Fruit fly (Drosophila melanogaster): ENCODE measurements around the gene Tbh.

Tbh gene

dm6 chrX:7970396-7970795 is 25.1 kb upstream of the Tbh start (continued):
- TF ChIP-seq ken (GFP tag; IDR thresholded peaks at IDR 0.05) (0 out of 3 replicates have a peak, but pooled peaks have one; percentile 25), lilli (GFP tag; optimal IDR thresholded peaks at IDR 0.05) (peak; percentile 68), CG10431 (GFP tag; optimal IDR thresholded peaks at IDR 0.05) (no peak), row (GFP tag; IDR thresholded peaks at IDR 0.05) (peak; percentile 76), fd102C (GFP tag; optimal IDR thresholded peaks at IDR 0.05) (no peak), dmrt11E (tag; optimal IDR thresholded peaks at IDR 0.05) (peak; percentile 40), cato (GFP tag; optimal IDR thresholded peaks at IDR 0.05; ENCODE audit: borderline replicate concordance) (no peak), TFAM (GFP tag; optimal IDR thresholded peaks at IDR 0.05) (no peak), CG18476 (GFP tag; optimal IDR thresholded peaks at IDR 0.05) (peak; percentile 6), Hr78 (GFP tag; optimal IDR thresholded peaks at IDR 0.05) (no peak), Ptx1 (GFP tag; IDR thresholded peaks at IDR 0.05) (peak; percentile 48), CG12219 (GFP tag; optimal IDR thresholded peaks at IDR 0.05) (peak; percentile 33), Pdp1 (GFP tag; optimal IDR thresholded peaks at IDR 0.05) (peak; percentile 10 to 31), CG1233 (GFP tag; optimal IDR thresholded peaks at IDR 0.05) (peak; percentile 49), CG31388 (GFP tag; optimal IDR thresholded peaks at IDR 0.05) (no peak), CG14667 (GFP tag; IDR thresholded peaks at IDR 0.05) (no peak), onecut (GFP tag; IDR thresholded peaks at IDR 0.05) (peak; percentile 48), Hr3 (GFP tag; optimal IDR thresholded peaks at IDR 0.05) (no peak), Nf-YC (tag; optimal IDR thresholded peaks at IDR 0.05) (peak; percentile 18), dm (GFP tag; optimal IDR thresholded peaks at IDR 0.05) (no peak), CG12155 (GFP tag; optimal IDR thresholded peaks at IDR 0.05) (peak; percentile 8), CG34422 (GFP tag; IDR thresholded peaks at IDR 0.05) (0 out of 3 replicates have a peak, but pooled peaks have one; percentile 29), CG17385 (GFP tag; optimal IDR thresholded peaks at IDR 0.05) (peak; percentile 47), Fer1 (GFP tag; optimal IDR thresholded peaks at IDR 0.05) (peak; percentile 68), dysf (GFP tag; IDR thresholded peaks at IDR 0.05) (peak; percentile 67), hth (optimal IDR thresholded peaks at IDR 0.05) (no peak), Drgx (GFP tag; IDR thresholded peaks at IDR 0.05) (peak; percentile 69), Ssrp (tag; optimal IDR thresholded peaks at IDR 0.05) (peak; percentile 37), Bdp1 (GFP tag; optimal IDR thresholded peaks at IDR 0.05) (peak; percentile 21), Spps (tag; optimal IDR thresholded peaks at IDR 0.05) (no peak), NC2β (GFP tag; optimal IDR thresholded peaks at IDR 0.05) (no peak), CG12942 (GFP tag; optimal IDR thresholded peaks at IDR 0.05) (no peak), Side (GFP tag; optimal IDR thresholded peaks at IDR 0.05) (no peak), Atf6 (GFP tag; IDR thresholded peaks at IDR 0.05) (no peak), pros (GFP tag; optimal IDR thresholded peaks at IDR 0.05) (peak; percentile 20), CG2712 (tag; optimal IDR thresholded peaks at IDR 0.05) (peak; percentile 70), CG6689 (GFP tag; IDR thresholded peaks at IDR 0.05) (peak; percentile 54), cwo (GFP tag; optimal IDR thresholded peaks at IDR 0.05) (peak; percentile 25), az2 (GFP tag; optimal IDR thresholded peaks at IDR 0.05) (peak; percentile 37), CG4328 (GFP tag; optimal IDR thresholded peaks at IDR 0.05) (peak; percentile 32), btn (GFP tag; optimal IDR thresholded peaks at IDR 0.05) (no peak), CG16863 (GFP tag; optimal IDR thresholded peaks at IDR 0.05) (no peak), CG31365 (tag; optimal IDR thresholded peaks at IDR 0.05) (no peak), CG17186 (GFP tag; optimal IDR thresholded peaks at IDR 0.05) (no peak), pan (optimal IDR thresholded peaks at IDR 0.05) (no peak), pan (GFP tag; optimal IDR thresholded peaks at IDR 0.05 in 1 of 2, IDR thresholded peaks at IDR 0.05 in 1 of 2) (peak in 1 of 2 experiments; percentile 33), CG9932 (GFP tag; IDR thresholded peaks at IDR 0.05) (peak; percentile 24; the same call in 1 of the 2 replicates), CG11504 (tag; optimal IDR thresholded peaks at IDR 0.05) (peak; percentile 72), CG17829 (tag; optimal IDR thresholded peaks at IDR 0.05) (peak; percentile 36), Camta (GFP tag; optimal IDR thresholded peaks at IDR 0.05) (no peak), pho (GFP tag; optimal IDR thresholded peaks at IDR 0.05) (peak; percentile 52), CG11093 (GFP tag; IDR thresholded peaks at IDR 0.05) (0 out of 3 replicates have a peak, but pooled peaks have one; percentile 38)

All from whole organism, embryonic.